Worm (Caenorhabditis elegans) whole organism, early embryonic: ENCODE data around the gene cyn-17.

Experiments used
- B0310.2 ChIP-seq: sonication (generic microtip); optimal IDR thresholded peaks from 2 replicates; lab custom pipeline; 2016; ENCODE audit warnings: mild to moderate bottlenecking, missing genetic modification characterization, missing compliant biosample characterization
- F13C5.2 ChIP-seq: sonication (generic microtip); optimal IDR thresholded peaks from 2 replicates; lab custom pipeline; 2017; ENCODE audit warnings: mild to moderate bottlenecking, missing genetic modification characterization, inconsistent platforms, missing compliant biosample characterization
- aly-1 ChIP-seq: sonication (generic microtip); optimal IDR thresholded peaks from 2 replicates; lab custom pipeline; 2016; ENCODE audit warnings: missing genetic modification characterization, missing compliant biosample characterization
- ama-1 ChIP-seq: fragments of 150-350 bp; optimal IDR thresholded peaks from 2 replicates; lab custom pipeline; 2014
- ceh-13 ChIP-seq: fragments of 200-800 bp; sonication (Bioruptor generic); optimal IDR thresholded peaks from 2 replicates; lab custom pipeline; 2018; ENCODE audit warnings: mild to moderate bottlenecking, missing genetic modification characterization, missing compliant biosample characterization
- ceh-36 ChIP-seq: sonication (generic microtip); optimal IDR thresholded peaks from 2 replicates; lab custom pipeline; 2016; ENCODE audit warnings: missing genetic modification characterization, inconsistent platforms, missing compliant biosample characterization
- ets-7 ChIP-seq: sonication (generic microtip); optimal IDR thresholded peaks from 2 replicates; lab custom pipeline; 2016; ENCODE audit warnings: missing genotype, missing genetic modification characterization, missing compliant biosample characterization
- flt-1 ChIP-seq: fragments of 200-800 bp; sonication (Bioruptor generic); IDR thresholded peaks from 2 replicates; pipeline ENCODE4 v1.3.6; 2022; ENCODE audit warnings: missing genetic modification characterization, missing compliant biosample characterization
- hmbx-1 ChIP-seq: sonication (generic microtip); optimal IDR thresholded peaks from 2 replicates; lab custom pipeline; 2016; ENCODE audit warnings: mild to moderate bottlenecking, missing genetic modification characterization, missing compliant biosample characterization
- hmg-4 ChIP-seq: fragments of 200-800 bp; sonication (Bioruptor generic); optimal IDR thresholded peaks from 2 replicates; lab custom pipeline; 2018; ENCODE audit warnings: mild to moderate bottlenecking, missing genetic modification characterization, missing compliant biosample characterization
- hnd-1 ChIP-seq: sonication (generic microtip); optimal IDR thresholded peaks from 2 replicates; lab custom pipeline; 2016; ENCODE audit warnings: missing genetic modification characterization, missing compliant biosample characterization
- pes-1 ChIP-seq: fragments of 200-800 bp; sonication (Bioruptor generic); IDR thresholded peaks from 2 replicates; pipeline ENCODE4 v1.3.6; 2022; ENCODE audit warnings: missing genetic modification reagents, missing genetic modification characterization, missing compliant biosample characterization
- scrt-1 ChIP-seq: fragments of 200-800 bp; sonication (Bioruptor generic); IDR thresholded peaks from 2 replicates; pipeline ENCODE4 v1.3.6; 2022; ENCODE audit warnings: missing genetic modification characterization, missing compliant biosample characterization
- sea-1 ChIP-seq: fragments of 200-800 bp; sonication (Bioruptor generic); conservative IDR thresholded peaks from 2 replicates; pipeline ENCODE4 v1.3.6; 2022; ENCODE audit warnings: missing genetic modification characterization, missing compliant biosample characterization
- tbx-11 ChIP-seq: fragments of 200-800 bp; sonication (Bioruptor generic); IDR thresholded peaks from 2 replicates; pipeline ENCODE4 v1.3.6; 2022; ENCODE audit warnings: missing genetic modification characterization, missing compliant biosample characterization
- tbx-37 ChIP-seq: fragments of 200-800 bp; sonication (Bioruptor generic); conservative IDR thresholded peaks from 2 replicates; pipeline ENCODE4 v1.3.6; 2022; ENCODE audit warnings: missing genetic modification reagents, missing genetic modification characterization, missing compliant biosample characterization
- tra-4 ChIP-seq: sonication (generic microtip); optimal IDR thresholded peaks from 2 replicates; lab custom pipeline; 2017; ENCODE audit warnings: missing genetic modification characterization, missing compliant biosample characterization

Gene cyn-17

DNA sequence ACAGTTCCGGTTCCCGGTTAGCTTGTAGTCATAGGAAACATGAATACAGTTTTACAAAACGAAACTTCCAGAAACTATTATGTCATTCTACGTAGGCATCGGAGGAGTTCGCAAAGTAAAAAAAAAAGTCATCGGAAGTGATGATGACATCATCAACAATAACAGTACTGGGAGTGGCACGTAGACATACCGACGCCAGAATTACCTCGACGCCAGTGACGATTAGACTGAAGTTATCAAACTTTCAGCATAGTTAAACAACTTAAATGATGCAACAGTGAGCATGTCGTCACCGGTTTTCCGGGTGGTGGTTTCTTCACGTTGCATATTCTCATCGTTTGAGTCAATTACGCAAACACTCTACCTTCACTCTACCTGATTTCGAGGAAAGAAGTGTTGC, 20.9 kb downstream of the cyn-17 start:
- no peak for TF ChIP-seq hmg-4 (GFP tag; lab: Kevin White, UChicago)
- no peak for TF ChIP-seq hnd-1 (tag; lab: Kevin White, UChicago)
- no peak for TF ChIP-seq tbx-11 (GFP tag; lab: Robert Waterston, UW)
- no peak for TF ChIP-seq hmbx-1 (tag; lab: Kevin White, UChicago)
- no peak for TF ChIP-seq ama-1 (lab: Kevin White, UChicago)
- TF ChIP-seq sea-1 (GFP tag; lab: Robert Waterston, UW) = no peak

DNA sequence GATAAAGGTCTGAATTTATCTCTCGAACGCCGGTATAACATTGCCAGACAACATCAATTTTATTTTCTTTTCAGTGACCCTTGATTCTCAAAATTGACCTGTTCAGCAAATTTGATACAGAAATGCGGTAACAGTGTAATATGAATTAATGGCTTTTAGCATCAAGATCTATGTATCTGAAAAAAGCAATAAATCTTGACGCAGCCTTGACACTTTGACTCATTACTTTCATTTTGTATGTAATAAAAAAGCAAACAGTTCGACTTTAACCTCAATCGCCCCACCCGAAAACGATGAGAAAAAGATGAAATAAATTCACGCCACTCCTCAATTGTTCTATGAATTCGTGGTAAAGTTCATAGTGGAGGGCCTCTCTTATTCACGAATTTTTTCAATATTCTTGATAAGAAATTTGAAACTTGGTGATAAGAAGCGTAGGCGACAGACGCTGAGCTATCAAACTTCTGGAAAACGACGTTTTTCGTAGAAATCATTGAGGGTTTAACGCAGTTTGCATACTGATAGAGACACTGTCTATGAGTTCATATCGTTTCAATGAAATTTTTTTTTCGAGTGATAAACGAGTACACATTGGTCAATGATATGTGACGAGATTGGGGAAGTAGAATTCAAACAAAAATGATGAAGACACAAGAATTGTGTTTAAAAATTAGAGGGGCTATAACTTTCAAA, 22.1 kb downstream of the cyn-17 start:
- TF ChIP-seq flt-1 (GFP tag; lab: Robert Waterston, UW) (no peak), pes-1 (no peak), tbx-11 (GFP tag; lab: Robert Waterston, UW) (no peak), aly-1 (tag; lab: Kevin White, UChicago) (no peak), ama-1 (lab: Kevin White, UChicago) (no peak), tra-4 (tag; lab: Kevin White, UChicago) (no peak), F13C5.2 (no peak), sea-1 (GFP tag; lab: Robert Waterston, UW) (no peak), ceh-13 (GFP tag; lab: Kevin White, UChicago) (no peak), ceh-36 (tag; lab: Kevin White, UChicago) (no peak), tbx-37 (no peak), scrt-1 (GFP tag; lab: Robert Waterston, UW) (no peak), ets-7 (tag; lab: Kevin White, UChicago) (no peak), hmg-4 (GFP tag; lab: Kevin White, UChicago) (no peak), hmbx-1 (tag; lab: Kevin White, UChicago) (no peak)

- no peak for TF ChIP-seq sea-1 (GFP tag; lab: Robert Waterston, UW)
- no peak for TF ChIP-seq tbx-37
- TF ChIP-seq B0310.2 (tag; lab: Kevin White, UChicago) = no peak
- no peak for TF ChIP-seq ceh-36 (tag; lab: Kevin White, UChicago)
Observed at ce11 chrV:5822968-5823367, 23.5 kb downstream of the cyn-17 start.

DNA sequence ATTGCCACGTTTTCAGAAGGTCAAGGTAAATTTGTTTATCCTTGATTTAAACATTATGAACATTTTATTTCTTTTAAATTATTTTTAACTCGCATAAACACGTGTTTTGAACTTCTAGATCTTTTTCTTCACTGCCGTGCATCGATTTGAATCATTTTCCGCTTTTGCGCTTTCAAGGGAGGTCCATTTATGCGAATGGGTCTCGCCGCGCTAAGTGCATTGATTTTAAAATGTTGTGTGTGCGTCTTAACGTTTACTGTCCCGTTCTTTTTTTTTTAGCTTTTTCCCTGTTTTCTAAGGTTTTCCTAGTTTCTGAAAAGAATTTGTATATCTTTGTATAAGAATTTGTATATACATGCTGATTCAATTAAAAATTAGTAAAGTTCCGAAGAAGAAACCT, 26.0 kb downstream of the cyn-17 start:
- TF ChIP-seq scrt-1 (GFP tag; lab: Robert Waterston, UW) = no peak
- TF ChIP-seq hmg-4 (GFP tag; lab: Kevin White, UChicago) = no peak
- no peak for TF ChIP-seq tra-4 (tag; lab: Kevin White, UChicago)
- no peak for TF ChIP-seq aly-1 (tag; lab: Kevin White, UChicago)
- no peak for TF ChIP-seq ceh-13 (GFP tag; lab: Kevin White, UChicago)
- TF ChIP-seq hmbx-1 (tag; lab: Kevin White, UChicago) = no peak
- no peak for TF ChIP-seq sea-1 (GFP tag; lab: Robert Waterston, UW)
- TF ChIP-seq ets-7 (tag; lab: Kevin White, UChicago) = no peak
- TF ChIP-seq F13C5.2 = no peak
- no peak for TF ChIP-seq ama-1 (lab: Kevin White, UChicago)
- TF ChIP-seq tbx-11 (GFP tag; lab: Robert Waterston, UW) = no peak
- TF ChIP-seq tbx-37 = no peak
- no peak for TF ChIP-seq pes-1
- no peak for TF ChIP-seq B0310.2 (tag; lab: Kevin White, UChicago)
- no peak for TF ChIP-seq ceh-36 (tag; lab: Kevin White, UChicago)
- no peak for TF ChIP-seq flt-1 (GFP tag; lab: Robert Waterston, UW)
- no peak for TF ChIP-seq hnd-1 (tag; lab: Kevin White, UChicago)

ce11 chrV:5826592-5826991, 27.1 kb downstream of the cyn-17 start, which contains the start of gene let-418:
TSS of gene let-418 (plus strand) at chrV:5826833.
- TF ChIP-seq ets-7 (tag; lab: Kevin White, UChicago) = no peak
- no peak for TF ChIP-seq aly-1 (tag; lab: Kevin White, UChicago)
- TF ChIP-seq tbx-37 = no peak
- no peak for TF ChIP-seq F13C5.2
- TF ChIP-seq sea-1 (GFP tag; lab: Robert Waterston, UW) = no peak
- no peak for TF ChIP-seq ceh-13 (GFP tag; lab: Kevin White, UChicago)
- no peak for TF ChIP-seq hmg-4 (GFP tag; lab: Kevin White, UChicago)
- TF ChIP-seq ceh-36 (tag; lab: Kevin White, UChicago) = no peak
- TF ChIP-seq hmbx-1 (tag; lab: Kevin White, UChicago) = no peak
- no peak for TF ChIP-seq pes-1
- TF ChIP-seq scrt-1 (GFP tag; lab: Robert Waterston, UW) = no peak

- TF ChIP-seq hnd-1 (tag; lab: Kevin White, UChicago) (no peak), F13C5.2 (no peak), sea-1 (GFP tag; lab: Robert Waterston, UW) (no peak), flt-1 (GFP tag; lab: Robert Waterston, UW) (no peak)
Observed at ce11 chrV:5831253-5831652, 31.8 kb downstream of the cyn-17 start.

DNA sequence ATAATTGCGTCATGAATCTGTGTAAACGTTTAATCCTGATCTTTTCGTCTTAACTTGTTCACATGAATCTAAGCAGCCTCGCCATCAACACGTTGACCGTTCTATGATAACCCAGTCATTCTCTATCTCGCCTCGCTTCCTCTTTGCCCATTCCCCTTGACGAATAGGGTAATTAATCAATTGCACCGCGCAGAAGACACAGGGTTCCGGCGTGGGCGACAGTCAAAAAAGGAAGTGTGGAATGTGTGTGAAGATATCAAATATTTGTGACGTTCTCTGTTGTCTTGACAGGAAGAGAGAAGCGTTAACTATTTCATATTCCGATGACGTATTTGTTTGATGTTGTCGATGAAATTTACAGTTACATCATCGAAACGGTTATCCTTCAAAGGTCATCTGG, 33.3 kb downstream of the cyn-17 start:
- no peak for TF ChIP-seq sea-1 (GFP tag; lab: Robert Waterston, UW)
- TF ChIP-seq flt-1 (GFP tag; lab: Robert Waterston, UW) = no peak
- no peak for TF ChIP-seq scrt-1 (GFP tag; lab: Robert Waterston, UW)
- no peak for TF ChIP-seq pes-1
- no peak for TF ChIP-seq F13C5.2
- TF ChIP-seq ceh-13 (GFP tag; lab: Kevin White, UChicago) = no peak
- no peak for TF ChIP-seq ama-1 (lab: Kevin White, UChicago)

DNA sequence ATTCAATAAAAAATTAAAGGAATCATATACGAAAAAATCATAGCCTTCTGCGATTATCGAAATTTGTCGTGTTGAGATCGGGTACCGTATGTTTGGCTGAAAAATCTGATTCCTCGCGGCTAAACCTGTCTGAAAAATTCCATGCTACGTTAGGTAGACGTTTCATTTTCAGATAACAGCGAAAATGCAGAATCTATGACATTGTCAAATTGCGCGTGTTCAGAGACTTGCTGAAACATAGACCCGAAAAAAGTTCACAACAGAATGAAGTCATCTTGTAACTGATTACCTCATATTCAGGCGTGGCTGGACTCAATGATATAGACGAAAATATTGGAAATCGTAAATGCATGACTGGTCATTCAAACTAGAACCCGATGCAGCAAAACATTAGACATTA, 34.1 kb downstream of the cyn-17 start, which contains the start of gene srh-76:
Gene srh-76 (plus strand): TSS at position 301 of the 400 bp plus-strand sequence.
- TF ChIP-seq hmg-4 (GFP tag; lab: Kevin White, UChicago) (no peak), ceh-13 (GFP tag; lab: Kevin White, UChicago) (no peak), ama-1 (lab: Kevin White, UChicago) (no peak), tra-4 (tag; lab: Kevin White, UChicago) (no peak), hmbx-1 (tag; lab: Kevin White, UChicago) (no peak), hnd-1 (tag; lab: Kevin White, UChicago) (no peak), tbx-37 (no peak), pes-1 (no peak), ceh-36 (tag; lab: Kevin White, UChicago) (no peak), tbx-11 (GFP tag; lab: Robert Waterston, UW) (no peak)
